Worm (Caenorhabditis elegans) whole organism, L2 larva: ENCODE measurements around the gene best-9.

Experiments
- ama-1 ChIP-seq: fragments of 150-350 bp; optimal IDR thresholded peaks from 2 replicates; lab custom pipeline; 2018; ENCODE audit warnings: inconsistent platforms
- zag-1 ChIP-seq: fragments of 150-350 bp; optimal IDR thresholded peaks from 2 replicates; lab custom pipeline; 2014; ENCODE audit warnings: missing biosample characterization, missing genetic modification characterization

DNA sequence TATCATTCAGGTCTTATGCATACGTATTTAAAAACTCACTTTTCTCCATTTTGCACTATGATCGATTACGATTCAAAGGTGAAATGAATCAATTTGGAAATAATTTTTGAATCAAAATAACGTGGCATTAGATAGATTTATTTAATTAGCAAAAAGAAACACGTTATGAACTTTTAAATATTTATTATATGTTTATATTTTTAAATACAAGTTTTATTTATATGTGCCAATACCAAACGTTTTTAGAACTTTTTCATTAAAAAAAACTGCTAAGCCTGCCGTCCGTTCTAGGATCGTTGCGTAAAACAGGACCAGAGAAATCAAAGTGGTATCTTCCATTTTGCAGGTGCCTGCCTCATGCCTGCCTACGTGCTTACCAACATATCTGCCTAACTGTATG is 36.8 kb downstream of the best-9 start, which contains the start of gene F38A5.6:
- TF ChIP-seq zag-1 (no peak), ama-1 (lab: Kevin White, UChicago) (no peak)
